Worm (Caenorhabditis elegans): ENCODE data around the gene nekl-3.

DNA sequence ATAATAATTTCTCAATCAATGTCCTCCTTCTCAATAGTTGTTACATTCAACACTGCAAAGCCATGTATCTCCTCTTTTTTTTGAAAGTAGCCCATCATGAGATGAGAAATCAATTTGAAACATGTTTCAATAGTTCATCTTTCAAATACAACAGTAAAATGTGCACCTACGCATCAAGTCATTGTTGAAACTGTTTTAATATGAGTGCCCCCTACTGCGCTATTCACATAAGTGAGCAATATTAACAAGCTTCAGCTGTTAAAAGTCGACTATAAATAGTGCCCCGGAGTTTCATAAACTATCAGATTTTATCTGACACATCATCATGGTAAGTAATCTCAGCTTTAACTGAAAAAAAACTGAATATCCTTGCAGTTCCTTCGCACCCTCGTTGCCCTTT lies 30.8 kb downstream of the nekl-3 start, which contains the start of the genes nspc-15 and F19H6.6:
- TF ChIP-seq ham-2 (GFP tag; optimal IDR thresholded peaks at IDR 0.05) (no peak), elt-1 (tag; optimal IDR thresholded peaks at IDR 0.05; ENCODE audit: borderline replicate concordance, insufficient read depth) (no peak), mls-2 (tag; optimal IDR thresholded peaks at IDR 0.05) (no peak), snpc-4 (tag; optimal IDR thresholded peaks at IDR 0.05) (no peak), nhr-28 (tag; optimal IDR thresholded peaks at IDR 0.05) (no peak)

All from whole organism, mixed stage, embryonic.